In the genomic region with DNA sequence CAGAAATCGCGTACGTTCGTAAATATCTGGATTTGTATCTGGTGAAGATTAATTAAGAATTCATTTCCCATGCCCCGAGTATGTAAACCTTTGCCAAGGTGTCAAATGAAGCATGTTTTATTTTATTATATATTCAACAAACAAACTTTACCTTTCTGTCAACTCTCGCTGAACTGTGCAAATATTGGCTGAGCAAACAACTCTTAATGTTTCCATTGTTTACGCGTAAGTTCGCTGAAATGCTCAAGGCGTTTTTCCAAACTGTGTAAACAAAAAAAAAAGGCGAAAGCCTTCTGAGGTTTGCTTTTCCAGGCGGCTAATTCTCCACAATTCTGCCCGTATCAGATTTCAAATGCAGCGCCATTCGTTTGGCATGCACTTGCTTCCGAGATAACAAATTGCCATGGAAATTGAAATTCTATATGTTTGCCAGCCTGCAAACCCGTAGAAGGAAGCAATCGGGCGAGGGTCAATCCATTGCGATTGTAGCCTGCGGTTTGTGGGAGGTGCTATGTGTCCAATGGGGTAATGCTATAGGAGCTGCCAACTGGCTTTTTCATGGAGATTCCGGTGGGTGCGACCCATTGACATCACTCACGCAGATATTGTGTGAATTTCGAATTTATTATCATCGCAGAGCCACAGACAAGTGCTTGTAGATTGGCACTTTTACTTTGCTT, we compare ENCODE assay signal across 5 fruit fly cellular contexts.
TF ChIP-seq lines count a peak whose summit lies in the region.

No protein-coding gene starts in this region.

- no peak for TF ChIP-seq CTCF in whole organism, embryonic (GFP tag; optimal IDR thresholded peaks at IDR 0.05; lab: Kevin White, UChicago)

TF ChIP-seq in whole organism, adult, 20 proteins besides CTCF, POLR2A, EP300 and RAD21 (continues in another document):
- TF ChIP-seq toe (GFP tag; optimal IDR thresholded peaks at IDR 0.05; lab: Kevin White, UChicago), result peak; percentile 84
- TF ChIP-seq CG7045 (GFP tag; optimal IDR thresholded peaks at IDR 0.05; lab: Kevin White, UChicago), result peak; percentile 96
- peak; percentile 97 for TF ChIP-seq Crg-1 (GFP tag; optimal IDR thresholded peaks at IDR 0.05; lab: Kevin White, UChicago)
- peak; percentile 78 for TF ChIP-seq Hr96 (GFP tag; optimal IDR thresholded peaks at IDR 0.05; lab: Kevin White, UChicago)
- peak; percentile 92 for TF ChIP-seq CG7101 (tag; optimal IDR thresholded peaks at IDR 0.05; lab: Kevin White, UChicago)
- TF ChIP-seq cic (GFP tag; optimal IDR thresholded peaks at IDR 0.05; lab: Kevin White, UChicago), result peak; percentile 96
- TF ChIP-seq CG14711 (tag; optimal IDR thresholded peaks at IDR 0.05; lab: Kevin White, UChicago), result peak; percentile 82
- TF ChIP-seq Mnt (GFP tag; optimal IDR thresholded peaks at IDR 0.05; lab: Kevin White, UChicago), result peak; percentile 71
- TF ChIP-seq tj (GFP tag; optimal IDR thresholded peaks at IDR 0.05; lab: Kevin White, UChicago), result peak; percentile 80
- no peak for TF ChIP-seq kay (GFP tag; lab: Kevin White, UChicago; ENCODE audit: borderline replicate concordance)
- TF ChIP-seq bab1 (GFP tag; optimal IDR thresholded peaks at IDR 0.05; lab: Kevin White, UChicago), result peak; percentile 3
- peak; percentile 95 for TF ChIP-seq CG12768 (GFP tag; optimal IDR thresholded peaks at IDR 0.05; lab: Kevin White, UChicago)
- peak; percentile 74 for TF ChIP-seq pad (GFP tag; optimal IDR thresholded peaks at IDR 0.05; lab: Kevin White, UChicago)
- peak; percentile 85 for TF ChIP-seq CG33017 (tag; optimal IDR thresholded peaks at IDR 0.05; lab: Kevin White, UChicago)
- TF ChIP-seq CG1620 (GFP tag; optimal IDR thresholded peaks at IDR 0.05; lab: Kevin White, UChicago), result peak; percentile 92
- TF ChIP-seq ovo (GFP tag; optimal IDR thresholded peaks at IDR 0.05; lab: Kevin White, UChicago), result peak; percentile 97

TF ChIP-seq in whole organism, embryonic, 481 proteins besides CTCF, POLR2A, EP300 and RAD21 (continues in another document):
- TF ChIP-seq Max (GFP tag; optimal IDR thresholded peaks at IDR 0.05; lab: Kevin White, UChicago) (peak; percentile 62), inv (GFP tag; IDR thresholded peaks at IDR 0.05; lab: Robert Waterston, UW; ENCODE audit: partially characterized antibody) (no peak), chinmo (GFP tag; IDR thresholded peaks at IDR 0.05; lab: Robert Waterston, UW; ENCODE audit: partially characterized antibody) (no peak), gsb (GFP tag; IDR thresholded peaks at IDR 0.05; lab: Robert Waterston, UW) (peak; percentile 52; the same call in 1 of the 2 replicates), CG7745 (tag; optimal IDR thresholded peaks at IDR 0.05; lab: Kevin White, UChicago) (no peak), org-1 (GFP tag; optimal IDR thresholded peaks at IDR 0.05; lab: Kevin White, UChicago) (peak; percentile 75), CG2129 (GFP tag; IDR thresholded peaks at IDR 0.05; lab: Robert Waterston, UW; ENCODE audit: partially characterized antibody) (no peak), Kr (GFP tag; optimal IDR thresholded peaks at IDR 0.05; lab: Kevin White, UChicago) (no peak), CG12942 (GFP tag; optimal IDR thresholded peaks at IDR 0.05; lab: Kevin White, UChicago) (peak; percentile 38), CG12155 (GFP tag; optimal IDR thresholded peaks at IDR 0.05; lab: Kevin White, UChicago) (peak; percentile 46), CG10543 (GFP tag; optimal IDR thresholded peaks at IDR 0.05; lab: Kevin White, UChicago) (peak; percentile 82), stwl (tag; optimal IDR thresholded peaks at IDR 0.05; lab: Kevin White, UChicago) (no peak), schlank (tag; optimal IDR thresholded peaks at IDR 0.05; lab: Kevin White, UChicago) (peak; percentile 93), nerfin-2 (GFP tag; IDR thresholded peaks at IDR 0.05; lab: Robert Waterston, UW; ENCODE audit: partially characterized antibody) (no peak), CG11560 (tag; IDR thresholded peaks at IDR 0.05; lab: Robert Waterston, UW) (no peak), CG32532 (GFP tag; IDR thresholded peaks at IDR 0.05; lab: Robert Waterston, UW) (peak; percentile 48; the same call in 1 of the 2 replicates)

TF ChIP-seq in whole organism, prepupa, 60 proteins besides CTCF, POLR2A, EP300 and RAD21 (continues in another document):
- peak; percentile 94 for TF ChIP-seq Eip78C (GFP tag; lab: Kevin White, UChicago)
- TF ChIP-seq dsx (GFP tag; optimal IDR thresholded peaks at IDR 0.05; lab: Kevin White, UChicago; ENCODE audit: poor library complexity, severe bottlenecking), result peak; percentile 50
- peak; percentile 82 for TF ChIP-seq CG6808 (GFP tag; optimal IDR thresholded peaks at IDR 0.05; lab: Kevin White, UChicago)
- TF ChIP-seq Sox102F (GFP tag; optimal IDR thresholded peaks at IDR 0.05; lab: Kevin White, UChicago), result peak; percentile 89
- peak; percentile 70 for TF ChIP-seq acj6 (GFP tag; optimal IDR thresholded peaks at IDR 0.05; lab: Kevin White, UChicago)
- peak; percentile 73 for TF ChIP-seq CG8319 (GFP tag; optimal IDR thresholded peaks at IDR 0.05; lab: Kevin White, UChicago)
- peak; percentile 71 for TF ChIP-seq CG3032 (tag; optimal IDR thresholded peaks at IDR 0.05; lab: Kevin White, UChicago)
- peak; percentile 83 for TF ChIP-seq CG3919 (GFP tag; optimal IDR thresholded peaks at IDR 0.05; lab: Kevin White, UChicago)
- TF ChIP-seq Hr4 (GFP tag; optimal IDR thresholded peaks at IDR 0.05; lab: Kevin White, UChicago), result no peak
- peak; percentile 74 for TF ChIP-seq lz (GFP tag; optimal IDR thresholded peaks at IDR 0.05; lab: Kevin White, UChicago)
- TF ChIP-seq Sox15 (GFP tag; optimal IDR thresholded peaks at IDR 0.05; lab: Kevin White, UChicago), result no peak
- TF ChIP-seq CG1621 (tag; optimal IDR thresholded peaks at IDR 0.05; lab: Kevin White, UChicago), result peak; percentile 87
- TF ChIP-seq OdsH (GFP tag; optimal IDR thresholded peaks at IDR 0.05; lab: Kevin White, UChicago), result peak; percentile 70
- TF ChIP-seq CG11902 (GFP tag; optimal IDR thresholded peaks at IDR 0.05; lab: Kevin White, UChicago), result no peak
- TF ChIP-seq fd85E (GFP tag; optimal IDR thresholded peaks at IDR 0.05; lab: Kevin White, UChicago), result peak; percentile 57
- TF ChIP-seq Ets21C (GFP tag; optimal IDR thresholded peaks at IDR 0.05; lab: Kevin White, UChicago), result peak; percentile 29
- TF ChIP-seq dac (GFP tag; optimal IDR thresholded peaks at IDR 0.05; lab: Kevin White, UChicago), result no peak

TF ChIP-seq in whole organism, pupa, 21 proteins besides CTCF, POLR2A, EP300 and RAD21 (continues in another document):
- TF ChIP-seq CG10348 (GFP tag; IDR thresholded peaks at IDR 0.05; lab: Robert Waterston, UW), result no peak
- peak; percentile 32 for TF ChIP-seq EcR (GFP tag; optimal IDR thresholded peaks at IDR 0.05; lab: Kevin White, UChicago)
- peak; percentile 51 for TF ChIP-seq CG17806 (tag; optimal IDR thresholded peaks at IDR 0.05; lab: Kevin White, UChicago)
- peak; percentile 74 for TF ChIP-seq CG34367 (tag; optimal IDR thresholded peaks at IDR 0.05; lab: Kevin White, UChicago)
- peak; percentile 29 for TF ChIP-seq CG8301 (tag; optimal IDR thresholded peaks at IDR 0.05; lab: Kevin White, UChicago)
- TF ChIP-seq rn (GFP tag; IDR thresholded peaks at IDR 0.05; lab: Robert Waterston, UW), result no peak
- peak; percentile 42; the same call in 1 of the 2 replicates for TF ChIP-seq Ets98B (GFP tag; IDR thresholded peaks at IDR 0.05; lab: Robert Waterston, UW)
- peak; percentile 41 for TF ChIP-seq CG14655 (GFP tag; optimal IDR thresholded peaks at IDR 0.05; lab: Kevin White, UChicago)
- peak; percentile 86 for TF ChIP-seq Snoo (tag; optimal IDR thresholded peaks at IDR 0.05; lab: Kevin White, UChicago)
- TF ChIP-seq CG15710 (tag; optimal IDR thresholded peaks at IDR 0.05; lab: Kevin White, UChicago), result peak; percentile 74
- TF ChIP-seq CG9948 (tag; optimal IDR thresholded peaks at IDR 0.05; lab: Kevin White, UChicago), result peak; percentile 43
- TF ChIP-seq Pif1A (GFP tag; optimal IDR thresholded peaks at IDR 0.05; lab: Kevin White, UChicago), result peak; percentile 88
- TF ChIP-seq D1 (tag; optimal IDR thresholded peaks at IDR 0.05; lab: Kevin White, UChicago), result no peak
- TF ChIP-seq CG12605 (GFP tag; IDR thresholded peaks at IDR 0.05; lab: Robert Waterston, UW), result no peak
- peak; percentile 70 for TF ChIP-seq CG13204 (GFP tag; optimal IDR thresholded peaks at IDR 0.05; lab: Kevin White, UChicago)
- TF ChIP-seq fd96Ca (GFP tag; IDR thresholded peaks at IDR 0.05; lab: Robert Waterston, UW), result peak; percentile 70; the same call in 2 of the 3 replicates
- peak; percentile 65; the same call in 1 of the 2 replicates for TF ChIP-seq CG32121 (GFP tag; IDR thresholded peaks at IDR 0.05; lab: Robert Waterston, UW)
- peak; percentile 85 for TF ChIP-seq CG4496 (GFP tag; IDR thresholded peaks at IDR 0.05; lab: Robert Waterston, UW)

TF ChIP-seq in whole organism, wandering third instar larva, 38 proteins besides CTCF, POLR2A, EP300 and RAD21 (continues in another document):
- TF ChIP-seq sage (GFP tag; optimal IDR thresholded peaks at IDR 0.05; lab: Kevin White, UChicago) (peak; percentile 96), CrebA (GFP tag; optimal IDR thresholded peaks at IDR 0.05; lab: Kevin White, UChicago; ENCODE audit: borderline replicate concordance) (no peak), rgr (GFP tag; optimal IDR thresholded peaks at IDR 0.05; lab: Kevin White, UChicago) (peak; percentile 99), Hnf4 (GFP tag; optimal IDR thresholded peaks at IDR 0.05; lab: Kevin White, UChicago) (peak; percentile 99), N (GFP tag; optimal IDR thresholded peaks at IDR 0.05; lab: Kevin White, UChicago) (no peak), Sp1 (GFP tag; optimal IDR thresholded peaks at IDR 0.05; lab: Kevin White, UChicago) (peak; percentile 97), Dif (GFP tag; optimal IDR thresholded peaks at IDR 0.05; lab: Kevin White, UChicago; ENCODE audit: partially characterized antibody) (no peak), Rel (GFP tag; optimal IDR thresholded peaks at IDR 0.05; lab: Kevin White, UChicago) (peak; percentile 82), Rel (tag; optimal IDR thresholded peaks at IDR 0.05; lab: Kevin White, UChicago) (peak; percentile 84), jim (GFP tag; optimal IDR thresholded peaks at IDR 0.05; lab: Kevin White, UChicago) (peak; percentile 98), psq (GFP tag; optimal IDR thresholded peaks at IDR 0.05; lab: Kevin White, UChicago) (peak; percentile 95), Hr83 (GFP tag; optimal IDR thresholded peaks at IDR 0.05; lab: Kevin White, UChicago; ENCODE audit: poor library complexity, severe bottlenecking) (peak; percentile 100), tai (GFP tag; optimal IDR thresholded peaks at IDR 0.05; lab: Kevin White, UChicago) (no peak), CG9705 (GFP tag; optimal IDR thresholded peaks at IDR 0.05; lab: Kevin White, UChicago) (peak; percentile 95), usp (GFP tag; optimal IDR thresholded peaks at IDR 0.05; lab: Kevin White, UChicago) (no peak), CG32264 (GFP tag; optimal IDR thresholded peaks at IDR 0.05; lab: Kevin White, UChicago) (peak; percentile 97), OdsH (GFP tag; optimal IDR thresholded peaks at IDR 0.05; lab: Kevin White, UChicago) (peak; percentile 99), pan (optimal IDR thresholded peaks at IDR 0.05; lab: Kevin White, UChicago) (no peak), h (GFP tag; optimal IDR thresholded peaks at IDR 0.05; lab: Kevin White, UChicago) (peak; percentile 99), dmrt93B (GFP tag; optimal IDR thresholded peaks at IDR 0.05; lab: Kevin White, UChicago) (peak; percentile 92)
